Fruit fly (Drosophila melanogaster) whole organism, larva: ENCODE data around the gene Rcd4.

Experiments
- noc ChIP-seq: fragments of 200-800 bp; sonication (Bioruptor generic); optimal IDR thresholded peaks from 3 replicates; lab custom pipeline; 2019; ENCODE audit warnings: missing biosample characterization, mild to moderate bottlenecking, missing genetic modification characterization, moderate library complexity

The Rcd4 gene

dm6 chr2L:8382646-8383045 lies at the start of gene Rcd4, which contains the start of gene CG13392:
Rcd4 (plus strand) TSS chr2L:8382861.
CG13392 (minus strand) TSS chr2L:8382807.
- TF ChIP-seq noc (tag; lab: Kevin White, UChicago), result peak; percentile 69

- TF ChIP-seq noc (tag; lab: Kevin White, UChicago), result no peak
These were observed 49.5 kb upstream of the Rcd4 start for dm6 chr2L:8333185-8333584.

- no peak for TF ChIP-seq noc (tag; lab: Kevin White, UChicago)
These were observed 49.0 kb upstream of the Rcd4 start for dm6 chr2L:8333624-8334023.

dm6 chr2L:8334705-8335104 lies 48.0 kb upstream of the Rcd4 start:
- no peak for TF ChIP-seq noc (tag; lab: Kevin White, UChicago)

- no peak for TF ChIP-seq noc (tag; lab: Kevin White, UChicago)
These were observed 44.6 kb upstream of the Rcd4 start, which contains the start of gene witty for dm6 chr2L:8338039-8338438. witty (plus strand) TSS chr2L:8338287.

- no peak for TF ChIP-seq noc (tag; lab: Kevin White, UChicago)
These were observed 42.8 kb upstream of the Rcd4 start for dm6 chr2L:8339751-8340349.

- TF ChIP-seq noc (tag; lab: Kevin White, UChicago), result no peak
These were observed 40.3 kb upstream of the Rcd4 start, which contains the start of gene CG14273 for dm6 chr2L:8342395-8342794. CG14273 (plus strand) TSS chr2L:8342695.

- peak; percentile 51 for TF ChIP-seq noc (tag; lab: Kevin White, UChicago)
These were observed 38.1 kb upstream of the Rcd4 start for dm6 chr2L:8344536-8344935.

- no peak for TF ChIP-seq noc (tag; lab: Kevin White, UChicago)
These were observed 36.4 kb upstream of the Rcd4 start, which contains the start of gene CG7778 for dm6 chr2L:8346260-8346659. CG7778 (plus strand) TSS chr2L:8346620.

- TF ChIP-seq noc (tag; lab: Kevin White, UChicago), result peak; percentile 89
These were observed 32.0 kb upstream of the Rcd4 start for dm6 chr2L:8350560-8351171.

- no peak for TF ChIP-seq noc (tag; lab: Kevin White, UChicago)
These were observed 31.3 kb upstream of the Rcd4 start for dm6 chr2L:8351333-8351732.

- no peak for TF ChIP-seq noc (tag; lab: Kevin White, UChicago)
These were observed 30.8 kb upstream of the Rcd4 start, which contains the start of gene Mur29B for dm6 chr2L:8351864-8352263. Mur29B (plus strand) TSS chr2L:8352187.

dm6 chr2L:8355419-8355818 lies 27.2 kb upstream of the Rcd4 start:
- no peak for TF ChIP-seq noc (tag; lab: Kevin White, UChicago)

- no peak for TF ChIP-seq noc (tag; lab: Kevin White, UChicago)
These were observed 21.3 kb upstream of the Rcd4 start for dm6 chr2L:8361204-8361952.

dm6 chr2L:8362273-8362954 lies 20.2 kb upstream of the Rcd4 start, which contains the start of gene CG7627:
CG7627 (minus strand) TSS chr2L:8362469.
- TF ChIP-seq noc (tag; lab: Kevin White, UChicago), result peak; percentile 88

dm6 chr2L:8362955-8363285 lies 19.7 kb upstream of the Rcd4 start:
- TF ChIP-seq noc (tag; lab: Kevin White, UChicago), result no peak
